Worm (Caenorhabditis elegans): ENCODE data around the gene sdz-12.

DNA sequence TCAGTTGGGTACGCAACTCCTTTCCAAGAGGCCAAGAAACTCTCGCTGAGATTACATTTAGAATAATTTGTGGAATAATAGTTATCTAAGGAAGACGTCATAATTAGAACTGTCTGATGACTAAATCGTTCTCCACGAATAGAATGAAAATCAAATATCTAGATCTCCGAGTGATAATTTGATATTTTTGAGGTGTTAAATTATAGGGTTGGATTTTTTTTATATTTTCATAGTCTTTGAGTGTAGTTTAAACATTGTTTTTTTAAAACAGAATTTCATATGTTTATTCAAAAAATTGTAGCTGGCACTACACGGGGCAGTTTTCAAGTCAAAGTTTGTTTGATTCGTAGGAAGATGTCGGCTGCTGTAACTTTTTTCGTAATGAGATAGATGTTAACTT, 15.2 kb downstream of the sdz-12 start, which contains the start of gene srh-99:
- TF ChIP-seq nhr-12 (tag; optimal IDR thresholded peaks at IDR 0.05): no peak
- no peak for TF ChIP-seq lin-13 (tag; optimal IDR thresholded peaks at IDR 0.05)
- TF ChIP-seq ces-1 (GFP tag; optimal IDR thresholded peaks at IDR 0.05): no peak
- no peak for TF ChIP-seq nhr-237 (tag; optimal IDR thresholded peaks at IDR 0.05)
- TF ChIP-seq lsy-2 (tag; optimal IDR thresholded peaks at IDR 0.05): no peak
- TF ChIP-seq ceh-83 (GFP tag; optimal IDR thresholded peaks at IDR 0.05): no peak
- TF ChIP-seq snpc-4 (tag; optimal IDR thresholded peaks at IDR 0.05): no peak
- TF ChIP-seq nhr-76 (tag; optimal IDR thresholded peaks at IDR 0.05): no peak
- TF ChIP-seq unc-39 (tag; optimal IDR thresholded peaks at IDR 0.05): no peak
- no peak for TF ChIP-seq pha-4 (tag; optimal IDR thresholded peaks at IDR 0.05)
- TF ChIP-seq ztf-11 (tag; optimal IDR thresholded peaks at IDR 0.05): no peak
- TF ChIP-seq elt-3 (tag; optimal IDR thresholded peaks at IDR 0.05): no peak
